Worm (Caenorhabditis elegans) whole organism, L3 larva: ENCODE data around the gene C06E7.4.

Experiments used
- egl-27 ChIP-seq: sonication (generic microtip); optimal IDR thresholded peaks from 4 replicates; lab custom pipeline; 2017; ENCODE audit warnings: missing biosample characterization, missing genetic modification reagents, missing genetic modification characterization
- fkh-10 ChIP-seq: sonication (generic microtip); optimal IDR thresholded peaks from 2 replicates; lab custom pipeline; 2017; ENCODE audit warnings: missing biosample characterization, missing genetic modification reagents, missing genetic modification characterization
- nhr-237 ChIP-seq: fragments of 150-350 bp; optimal IDR thresholded peaks from 2 replicates; lab custom pipeline; 2014; ENCODE audit warnings: missing biosample characterization, missing genetic modification characterization
- nhr-25 ChIP-seq: sonication (generic microtip); optimal IDR thresholded peaks from 2 replicates; lab custom pipeline; 2017; ENCODE audit warnings: missing biosample characterization, missing genetic modification characterization
- nhr-77 ChIP-seq: fragments of 150-350 bp; optimal IDR thresholded peaks from 2 replicates; lab custom pipeline; 2014; ENCODE audit warnings: missing biosample characterization, missing genetic modification characterization
- unc-39 ChIP-seq: sonication (generic microtip); optimal IDR thresholded peaks from 4 replicates; lab custom pipeline; 2017; ENCODE audit warnings: missing biosample characterization, missing genetic modification characterization

ce11 chrIV:5885180-5885887, 25.6 kb upstream of the C06E7.4 start, which contains the start of gene glf-1:
- no peak for TF ChIP-seq fkh-10 (GFP tag; lab: Kevin White, UChicago)
- TF ChIP-seq nhr-237 = no peak
- no peak for TF ChIP-seq nhr-77 (tag; lab: Kevin White, UChicago)
- TF ChIP-seq egl-27 (tag; lab: Kevin White, UChicago) = no peak
- no peak for TF ChIP-seq nhr-25 (tag; lab: Kevin White, UChicago)
- no peak for TF ChIP-seq unc-39 (tag; lab: Kevin White, UChicago)
